Fruit fly (Drosophila melanogaster): Measurements from ENCODE around the gene CG6576.

Gene CG6576

dm6 chr3L:8721145-8721544 is 34.6 kb upstream of the CG6576 start, which contains the start of the genes CG32022 and CG6511 (continued):
- TF ChIP-seq az2 (GFP tag; optimal IDR thresholded peaks at IDR 0.05) (peak; percentile 96), CG11247 (GFP tag; IDR thresholded peaks at IDR 0.05) (peak; percentile 94; the same call in 1 of the 2 replicates), Mes4 (GFP tag; optimal IDR thresholded peaks at IDR 0.05) (peak; percentile 93), inv (GFP tag; IDR thresholded peaks at IDR 0.05; ENCODE audit: partially characterized antibody) (no peak), CG3163 (GFP tag; optimal IDR thresholded peaks at IDR 0.05) (peak; percentile 87), tgo (GFP tag; IDR thresholded peaks at IDR 0.05) (peak; percentile 97), Trl (optimal IDR thresholded peaks at IDR 0.05) (no peak), Trl (GFP tag; optimal IDR thresholded peaks at IDR 0.05) (peak; percentile 97), gro (GFP tag; optimal IDR thresholded peaks at IDR 0.05) (peak; percentile 96), MTF-1 (GFP tag; optimal IDR thresholded peaks at IDR 0.05; ENCODE audit: borderline replicate concordance) (peak; percentile 80), CG6791 (GFP tag; IDR thresholded peaks at IDR 0.05; ENCODE audit: partially characterized antibody) (no peak), CG12391 (tag; optimal IDR thresholded peaks at IDR 0.05) (peak; percentile 97), CG17829 (tag; optimal IDR thresholded peaks at IDR 0.05) (peak; percentile 96), CG31365 (tag; optimal IDR thresholded peaks at IDR 0.05) (peak; percentile 71), CG17568 (GFP tag; optimal IDR thresholded peaks at IDR 0.05) (no peak), wdn (GFP tag; IDR thresholded peaks at IDR 0.05) (peak; percentile 93), cas (GFP tag; IDR thresholded peaks at IDR 0.05) (peak; percentile 93), chif (GFP tag; optimal IDR thresholded peaks at IDR 0.05) (peak; percentile 98), jigr1 (GFP tag; IDR thresholded peaks at IDR 0.05) (peak; percentile 95), CG10366 (GFP tag; IDR thresholded peaks at IDR 0.05) (peak; percentile 95), Asciz (GFP tag; optimal IDR thresholded peaks at IDR 0.05) (peak; percentile 88), schlank (tag; optimal IDR thresholded peaks at IDR 0.05) (peak; percentile 89), CG7745 (tag; optimal IDR thresholded peaks at IDR 0.05) (no peak), CG16779 (GFP tag; IDR thresholded peaks at IDR 0.05) (peak; percentile 85), ash1 (GFP tag; optimal IDR thresholded peaks at IDR 0.05) (peak; percentile 48), Sry-δ (GFP tag; optimal IDR thresholded peaks at IDR 0.05) (peak; percentile 73), fu2 (GFP tag; optimal IDR thresholded peaks at IDR 0.05) (peak; percentile 98), CG9215 (GFP tag; IDR thresholded peaks at IDR 0.05) (peak; percentile 98), usp (GFP tag; optimal IDR thresholded peaks at IDR 0.05) (no peak), TFAM (GFP tag; optimal IDR thresholded peaks at IDR 0.05) (peak; percentile 31), pnt (GFP tag; optimal IDR thresholded peaks at IDR 0.05) (peak; percentile 98), CG14965 (GFP tag; optimal IDR thresholded peaks at IDR 0.05; ENCODE audit: borderline replicate concordance) (peak; percentile 52), btn (GFP tag; optimal IDR thresholded peaks at IDR 0.05) (peak; percentile 70), CG10147 (GFP tag; optimal IDR thresholded peaks at IDR 0.05) (peak; percentile 97), eyg (GFP tag; optimal IDR thresholded peaks at IDR 0.05) (peak; percentile 95), gcm (GFP tag; optimal IDR thresholded peaks at IDR 0.05) (peak; percentile 95), grn (GFP tag; optimal IDR thresholded peaks at IDR 0.05) (no peak), Taf1 (GFP tag; IDR thresholded peaks at IDR 0.05) (peak; percentile 95), BtbVII (GFP tag; optimal IDR thresholded peaks at IDR 0.05) (peak; percentile 95), Xrp1 (GFP tag; IDR thresholded peaks at IDR 0.05) (peak; percentile 96), NfI (GFP tag; optimal IDR thresholded peaks at IDR 0.05) (peak; percentile 98), CG11456 (GFP tag; IDR thresholded peaks at IDR 0.05) (peak; percentile 95), CG2199 (GFP tag; IDR thresholded peaks at IDR 0.05) (peak; percentile 92), ewg (GFP tag; optimal IDR thresholded peaks at IDR 0.05) (peak; percentile 94), bowl (GFP tag; IDR thresholded peaks at IDR 0.05) (peak; percentile 80), sob (GFP tag; IDR thresholded peaks at IDR 0.05) (peak; percentile 98), Adf1 (GFP tag; IDR thresholded peaks at IDR 0.05) (peak; percentile 81), kay (GFP tag; optimal IDR thresholded peaks at IDR 0.05) (peak; percentile 96), CG4617 (GFP tag; optimal IDR thresholded peaks at IDR 0.05; ENCODE audit: borderline replicate concordance) (peak; percentile 96), Atf-2 (GFP tag; optimal IDR thresholded peaks at IDR 0.05) (peak; percentile 97), CG33213 (GFP tag; optimal IDR thresholded peaks at IDR 0.05) (peak; percentile 95), sr (GFP tag; IDR thresholded peaks at IDR 0.05) (peak; percentile 58; the same call in 1 of the 3 replicates)
